Worm (Caenorhabditis elegans) whole organism, mixed stage, embryonic: Measurements from ENCODE around the gene fkb-6.
A peak's percentile ranks its signal among the peaks of the same experiment; 100 is the strongest.

Experiments used
- M03D4.4 ChIP-seq: sonication (generic microtip); optimal IDR thresholded peaks from 2 replicates; lab custom pipeline; 2017; ENCODE audit warnings: mild to moderate bottlenecking, missing genetic modification characterization, missing compliant biosample characterization
- bed-3 ChIP-seq: fragments of 200-800 bp; sonication (Bioruptor generic); optimal IDR thresholded peaks from 3 replicates; lab custom pipeline; 2018; ENCODE audit warnings: mild to moderate bottlenecking, missing genetic modification characterization, moderate library complexity, missing compliant biosample characterization
- blmp-1 ChIP-seq: fragments of 150-350 bp; optimal IDR thresholded peaks from 2 replicates; lab custom pipeline; 2014; ENCODE audit warnings: missing biosample characterization, missing genetic modification characterization
- ceh-39 ChIP-seq: fragments of 150-350 bp; optimal IDR thresholded peaks from 2 replicates; lab custom pipeline; 2014; ENCODE audit warnings: missing biosample characterization, missing genetic modification characterization
- ceh-43 ChIP-seq: fragments of 200-800 bp; sonication (Bioruptor generic); optimal IDR thresholded peaks from 2 replicates; lab custom pipeline; 2018; ENCODE audit warnings: mild to moderate bottlenecking, missing genetic modification characterization, moderate library complexity, missing compliant biosample characterization
- ceh-83 ChIP-seq: fragments of 200-800 bp; sonication (Bioruptor generic); optimal IDR thresholded peaks from 2 replicates; lab custom pipeline; 2018; ENCODE audit warnings: mild to moderate bottlenecking, missing genetic modification characterization, missing compliant biosample characterization
- ces-1 ChIP-seq: fragments of 150-350 bp; optimal IDR thresholded peaks from 2 replicates; lab custom pipeline; 2014; ENCODE audit warnings: missing biosample characterization, missing genetic modification reagents, missing genetic modification characterization
- drap-1 ChIP-seq: fragments of 200-800 bp; sonication (Bioruptor generic); optimal IDR thresholded peaks from 3 replicates; lab custom pipeline; 2018; ENCODE audit warnings: mild to moderate bottlenecking, missing genetic modification characterization, missing compliant biosample characterization
- elt-3 ChIP-seq: fragments of 150-350 bp; optimal IDR thresholded peaks from 2 replicates; lab custom pipeline; 2014; ENCODE audit warnings: missing biosample characterization, missing genetic modification characterization
- flh-1 ChIP-seq: fragments of 200-800 bp; sonication (Bioruptor generic); optimal IDR thresholded peaks from 2 replicates; lab custom pipeline; 2018; ENCODE audit warnings: mild to moderate bottlenecking, missing genetic modification characterization, moderate library complexity, missing compliant biosample characterization
- ham-2 ChIP-seq: fragments of 200-800 bp; sonication (Bioruptor generic); optimal IDR thresholded peaks from 2 replicates; lab custom pipeline; 2018; ENCODE audit warnings: mild to moderate bottlenecking, missing genetic modification characterization, missing compliant biosample characterization
- hlh-1 ChIP-seq: fragments of 150-350 bp; optimal IDR thresholded peaks from 2 replicates; lab custom pipeline; 2014; ENCODE audit warnings: missing biosample characterization, missing genetic modification reagents, missing genetic modification characterization
- lin-13 ChIP-seq: fragments of 150-350 bp; optimal IDR thresholded peaks from 2 replicates; lab custom pipeline; 2014; ENCODE audit warnings: missing biosample characterization, missing genetic modification characterization
- lin-32 ChIP-seq: fragments of 200-800 bp; sonication (Bioruptor generic); optimal IDR thresholded peaks from 2 replicates; lab custom pipeline; 2018; ENCODE audit warnings: mild to moderate bottlenecking, missing genetic modification characterization, missing compliant biosample characterization
- lsy-2 ChIP-seq: fragments of 150-350 bp; optimal IDR thresholded peaks from 2 replicates; lab custom pipeline; 2014; ENCODE audit warnings: missing biosample characterization, missing genetic modification characterization
- mab-5 ChIP-seq: fragments of 150-350 bp; optimal IDR thresholded peaks from 2 replicates; lab custom pipeline; 2014; ENCODE audit warnings: missing biosample characterization, missing genetic modification characterization
- mep-1 ChIP-seq: fragments of 150-350 bp; optimal IDR thresholded peaks from 2 replicates; lab custom pipeline; 2017; ENCODE audit warnings: missing biosample characterization, missing genetic modification reagents, missing genetic modification characterization, inconsistent platforms
- mls-2 ChIP-seq: sonication (generic microtip); optimal IDR thresholded peaks from 2 replicates; lab custom pipeline; 2016; ENCODE audit warnings: mild to moderate bottlenecking, missing genetic modification characterization, moderate library complexity, missing compliant biosample characterization
- nhr-12 ChIP-seq: fragments of 150-350 bp; optimal IDR thresholded peaks from 2 replicates; lab custom pipeline; 2014; ENCODE audit warnings: missing biosample characterization, missing genetic modification characterization
- nhr-2 ChIP-seq: fragments of 150-350 bp; optimal IDR thresholded peaks from 2 replicates; lab custom pipeline; 2014; ENCODE audit warnings: missing biosample characterization, missing genetic modification characterization
- pha-4 ChIP-seq: fragments of 150-350 bp; optimal IDR thresholded peaks from 2 replicates; lab custom pipeline; 2018; ENCODE audit warnings: missing biosample characterization, missing genetic modification reagents, missing genetic modification characterization
- sem-2 ChIP-seq: fragments of 200-800 bp; sonication (Bioruptor generic); optimal IDR thresholded peaks from 2 replicates; lab custom pipeline; 2018; ENCODE audit warnings: mild to moderate bottlenecking, missing genetic modification characterization, missing compliant biosample characterization
- snpc-4 ChIP-seq: fragments of 150-350 bp; optimal IDR thresholded peaks from 2 replicates; lab custom pipeline; 2014; ENCODE audit warnings: missing biosample characterization, missing genetic modification characterization
- sptf-1 ChIP-seq: sonication (generic microtip); optimal IDR thresholded peaks from 2 replicates; lab custom pipeline; 2017; ENCODE audit warnings: mild to moderate bottlenecking, missing genetic modification characterization, moderate library complexity, missing compliant biosample characterization
- tbx-8 ChIP-seq: fragments of 200-800 bp; sonication (Bioruptor generic); optimal IDR thresholded peaks from 2 replicates; lab custom pipeline; 2018; ENCODE audit warnings: mild to moderate bottlenecking, missing genetic modification characterization, moderate library complexity, missing compliant biosample characterization
- unc-120 ChIP-seq: sonication (generic microtip); optimal IDR thresholded peaks from 2 replicates; lab custom pipeline; 2017; ENCODE audit warnings: missing genetic modification characterization, missing compliant biosample characterization; ENCODE audit not compliant: poor library complexity, severe bottlenecking
- unc-62 ChIP-seq: fragments of 150-350 bp; optimal IDR thresholded peaks from 2 replicates; lab custom pipeline; 2014; ENCODE audit warnings: missing biosample characterization, missing genetic modification reagents, missing genetic modification characterization
- zip-8 ChIP-seq: fragments of 150-350 bp; optimal IDR thresholded peaks from 2 replicates; lab custom pipeline; 2014; ENCODE audit warnings: missing biosample characterization, missing genetic modification characterization
- ztf-11 ChIP-seq: fragments of 150-350 bp; optimal IDR thresholded peaks from 2 replicates; lab custom pipeline; 2014; ENCODE audit warnings: missing biosample characterization, missing genetic modification characterization

fkb-6 gene

ce11 chrV:20826618-20827017, 19.3 kb upstream of the fkb-6 start:
- TF ChIP-seq ceh-43 (GFP tag; lab: Kevin White, UChicago): no peak
- TF ChIP-seq M03D4.4 (tag; lab: Kevin White, UChicago): no peak
- no peak for TF ChIP-seq snpc-4
- TF ChIP-seq mls-2: no peak
- TF ChIP-seq sem-2 (GFP tag; lab: Kevin White, UChicago): no peak
- no peak for TF ChIP-seq flh-1 (GFP tag; lab: Kevin White, UChicago)
- TF ChIP-seq ceh-83 (GFP tag; lab: Kevin White, UChicago): no peak

- TF ChIP-seq ces-1 (peak; percentile 70), mep-1 (peak; percentile 5), ceh-39 (tag; lab: Kevin White, UChicago) (no peak)
- TF ChIP-seq, all 35 proteins: peak for 2
Observed at ce11 chrV:20828820-20829219, 17.1 kb upstream of the fkb-6 start, which contains the start of gene sbt-1. TSS of gene sbt-1 (minus strand) at chrV:20828881.

- no peak for TF ChIP-seq mep-1
- TF ChIP-seq snpc-4: no peak
- no peak for TF ChIP-seq tbx-8 (GFP tag; lab: Kevin White, UChicago)
- TF ChIP-seq unc-62 (GFP tag; lab: Kevin White, UChicago): no peak
- no peak for TF ChIP-seq zip-8 (tag; lab: Kevin White, UChicago)
- TF ChIP-seq ham-2 (GFP tag; lab: Kevin White, UChicago): no peak
- TF ChIP-seq mab-5 (tag; lab: Kevin White, UChicago): no peak
- TF ChIP-seq mls-2: no peak
- TF ChIP-seq lin-32 (GFP tag; lab: Kevin White, UChicago): no peak
- no peak for TF ChIP-seq ceh-83 (GFP tag; lab: Kevin White, UChicago)
- TF ChIP-seq ztf-11 (tag; lab: Kevin White, UChicago): no peak
- TF ChIP-seq blmp-1: no peak
- no peak for TF ChIP-seq pha-4 (tag; lab: Kevin White, UChicago)
- TF ChIP-seq nhr-2 (tag; lab: Kevin White, UChicago): no peak
- no peak for TF ChIP-seq elt-3 (tag; lab: Kevin White, UChicago)
Observed at ce11 chrV:20829511-20829910, 16.4 kb upstream of the fkb-6 start, which contains the start of gene num-1. TSS of gene num-1 (plus strand) at chrV:20829811.

ce11 chrV:20830409-20830808, 15.5 kb upstream of the fkb-6 start:
- no peak for TF ChIP-seq zip-8 (tag; lab: Kevin White, UChicago)
- TF ChIP-seq hlh-1 (tag; lab: Kevin White, UChicago): no peak
- TF ChIP-seq mep-1: no peak
- TF ChIP-seq nhr-12 (tag; lab: Kevin White, UChicago): no peak
- no peak for TF ChIP-seq ceh-43 (GFP tag; lab: Kevin White, UChicago)

- TF ChIP-seq blmp-1 (no peak), pha-4 (tag; lab: Kevin White, UChicago) (peak; percentile 45)
Observed at ce11 chrV:20831867-20832266, 14.1 kb upstream of the fkb-6 start.

ce11 chrV:20832554-20832963, 13.4 kb upstream of the fkb-6 start:
- no peak for TF ChIP-seq drap-1 (GFP tag; lab: Kevin White, UChicago)
- no peak for TF ChIP-seq sem-2 (GFP tag; lab: Kevin White, UChicago)
- peak; percentile 63 for TF ChIP-seq sptf-1
- peak; percentile 15 for TF ChIP-seq bed-3
- TF ChIP-seq mep-1: peak; percentile 52
- peak; percentile 7 for TF ChIP-seq lin-13 (tag; lab: Kevin White, UChicago)
- no peak for TF ChIP-seq unc-120
- peak; percentile 90 for TF ChIP-seq ces-1

- TF ChIP-seq zip-8 (tag; lab: Kevin White, UChicago) (no peak), drap-1 (GFP tag; lab: Kevin White, UChicago) (no peak), unc-62 (GFP tag; lab: Kevin White, UChicago) (no peak), lin-13 (tag; lab: Kevin White, UChicago) (no peak), ces-1 (peak; percentile 10), lsy-2 (no peak), flh-1 (GFP tag; lab: Kevin White, UChicago) (no peak), ceh-83 (GFP tag; lab: Kevin White, UChicago) (peak; percentile 41), bed-3 (no peak), M03D4.4 (tag; lab: Kevin White, UChicago) (no peak)
- TF ChIP-seq, all 35 proteins: peak for 2
Observed at ce11 chrV:20837765-20838164, 8.2 kb upstream of the fkb-6 start, which contains the start of gene mrps-12. TSS of gene mrps-12 (plus strand) at chrV:20838080.
